Worm (Caenorhabditis elegans) whole organism, L1 larva: ENCODE data around the gene tag-294.

Experiments
- ama-1 ChIP-seq: fragments of 150-350 bp; optimal IDR thresholded peaks from 2 replicates; lab custom pipeline; 2014
- ceh-63 ChIP-seq: fragments of 200-800 bp; sonication (Bioruptor generic); optimal IDR thresholded peaks from 2 replicates; lab custom pipeline; 2018; ENCODE audit warnings: mild to moderate bottlenecking, missing genetic modification characterization, missing compliant biosample characterization
- ceh-8 ChIP-seq: fragments of 200-800 bp; sonication (Bioruptor generic); optimal IDR thresholded peaks from 2 replicates; lab custom pipeline; 2018; ENCODE audit warnings: mild to moderate bottlenecking, missing genetic modification characterization, moderate library complexity, missing compliant biosample characterization
- elt-3 ChIP-seq, 6 experiments: fragments of 150-350 bp in 1 of 6; sonication (generic microtip); optimal IDR thresholded peaks; 2 replicates each; lab custom pipeline; 2017 to 2018; ENCODE audit warnings: missing biosample characterization in 6 of 6, missing genetic modification characterization in 6 of 6, inconsistent platforms in 1 of 6
- lin-15B ChIP-seq: fragments of 150-350 bp; sonication (generic microtip); optimal IDR thresholded peaks from 3 replicates; lab custom pipeline; 2014; ENCODE audit warnings: missing biosample characterization, missing genetic modification characterization
- lin-39 ChIP-seq: fragments of 150-350 bp; optimal IDR thresholded peaks from 2 replicates; lab custom pipeline; 2014; ENCODE audit warnings: missing biosample characterization, missing genetic modification reagents, missing genetic modification characterization
- pag-3 ChIP-seq: sonication (generic microtip); optimal IDR thresholded peaks from 2 replicates; lab custom pipeline; 2017; ENCODE audit warnings: missing genetic modification characterization, mild to moderate bottlenecking, missing compliant biosample characterization, antibody characterized with exemption, borderline replicate concordance; ENCODE audit not compliant: insufficient read depth
- sox-4 ChIP-seq: sonication (generic microtip); optimal IDR thresholded peaks from 2 replicates; lab custom pipeline; 2016; ENCODE audit warnings: missing genetic modification characterization, missing compliant biosample characterization

DNA sequence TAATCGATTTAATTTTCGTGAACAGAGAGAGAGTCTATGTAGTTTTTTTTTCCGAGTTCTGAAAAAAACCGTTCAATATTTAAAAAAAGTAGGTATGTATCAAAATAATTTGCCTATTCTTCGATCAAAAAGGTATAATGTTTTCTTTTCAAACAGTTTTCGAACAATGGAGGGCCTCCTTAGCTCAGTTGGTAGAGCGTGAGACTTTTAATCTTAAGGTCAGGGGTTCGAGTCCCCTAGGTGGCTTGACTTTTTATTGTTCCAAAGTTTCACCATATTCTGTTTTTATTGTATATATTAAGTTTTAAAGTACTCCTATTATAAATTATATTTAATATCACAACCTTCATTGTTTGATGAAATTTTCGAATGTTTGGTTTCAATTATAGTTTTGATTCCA is 49.7 kb downstream of the tag-294 start:
- TF ChIP-seq pag-3 (tag; lab: Kevin White, UChicago): no peak
- TF ChIP-seq elt-3 (tag; optimal IDR thresholded peaks at IDR 0.05; lab: Kevin White, UChicago): no peak
- TF ChIP-seq lin-15B (tag; lab: Kevin White, UChicago): no peak
- TF ChIP-seq lin-39 (tag; lab: Kevin White, UChicago): no peak
- TF ChIP-seq ama-1 (lab: Kevin White, UChicago): no peak
- TF ChIP-seq ceh-8 (GFP tag; lab: Kevin White, UChicago): no peak
- no peak for TF ChIP-seq sox-4
- no peak for TF ChIP-seq ceh-63
